Fruit fly (Drosophila melanogaster): ENCODE results near the gene Elba2.

Gene Elba2

DNA sequence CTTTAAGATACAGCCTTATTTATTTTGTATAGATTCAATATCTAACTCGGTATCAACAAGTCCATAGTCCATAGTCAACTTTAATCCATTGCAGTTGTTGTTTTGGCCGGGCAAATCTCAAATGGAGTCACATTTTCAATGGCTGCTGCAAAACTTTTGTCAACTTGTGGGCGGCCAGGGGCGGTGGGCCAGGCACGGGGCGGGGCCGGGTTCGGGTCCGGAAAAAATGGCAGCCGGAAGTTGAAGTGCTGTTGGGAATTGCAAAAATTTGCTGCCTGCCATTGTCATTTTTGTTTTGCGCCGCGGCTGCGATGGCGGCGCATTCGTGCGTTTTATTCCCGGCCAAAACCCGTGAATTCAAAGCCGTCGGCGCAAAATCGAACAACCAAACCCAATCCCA lies 46.5 kb downstream of the Elba2 start:
- no peak for TF ChIP-seq CTCF (optimal IDR thresholded peaks at IDR 0.05)
- no peak for TF ChIP-seq CG8478 (optimal IDR thresholded peaks at IDR 0.05)

DNA sequence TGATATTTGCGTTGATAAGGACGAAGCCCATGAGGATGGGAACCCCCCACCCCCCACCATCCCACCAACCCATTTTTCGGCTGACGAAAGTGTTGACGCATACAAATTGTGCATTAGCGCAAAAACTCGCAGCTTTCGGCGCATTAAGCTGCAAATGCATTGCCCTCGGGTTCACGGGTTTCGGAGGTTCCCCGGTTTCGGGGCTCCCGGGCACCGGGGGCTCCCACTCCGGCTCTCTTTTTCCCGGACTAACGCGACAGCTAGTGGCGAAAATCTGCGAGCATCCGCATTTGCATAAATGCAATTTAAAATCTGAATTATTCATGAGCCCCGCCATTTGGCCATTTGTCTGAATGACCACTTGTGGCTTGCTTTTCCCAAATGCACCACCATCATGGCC lies 50.0 kb downstream of the Elba2 start:
- TF ChIP-seq CG8478 (optimal IDR thresholded peaks at IDR 0.05), result no peak
- TF ChIP-seq CTCF (optimal IDR thresholded peaks at IDR 0.05), result no peak

dm6 chr2L:2628760-2629159 lies 51.3 kb downstream of the Elba2 start:
- TF ChIP-seq CTCF (optimal IDR thresholded peaks at IDR 0.05), result no peak
- no peak for TF ChIP-seq CG8478 (optimal IDR thresholded peaks at IDR 0.05)

Data from S2 (cell line).